Worm (Caenorhabditis elegans): ENCODE data around the gene timm-17B.1.

DNA sequence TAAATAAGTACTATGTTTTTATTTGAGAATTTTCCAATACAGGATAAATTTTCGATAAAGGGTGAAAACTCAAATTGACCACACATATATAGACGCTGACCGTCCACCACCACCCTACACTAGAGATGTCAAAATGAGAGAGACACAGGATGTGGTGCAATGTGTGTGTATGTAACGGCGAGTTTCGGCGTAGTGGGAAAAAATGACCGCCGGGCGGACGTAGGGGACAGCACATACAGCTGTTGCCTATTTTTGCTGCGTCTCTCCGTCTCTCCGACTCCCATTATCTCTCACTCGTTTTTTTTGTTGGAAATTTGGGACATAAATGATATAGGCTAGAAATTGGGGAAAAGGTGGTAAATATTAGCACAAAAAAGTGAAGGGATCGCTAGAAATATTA lies 35.8 kb upstream of the timm-17B.1 start:
- TF ChIP-seq ref-1 (GFP tag; conservative IDR thresholded peaks at IDR 0.05) (no peak), ztf-29 (GFP tag; IDR thresholded peaks at IDR 0.05) (no peak)

Measured in whole organism, midembryonic.